Fruit fly (Drosophila melanogaster) whole organism, embryonic: ENCODE measurements around the gene CG15044.

Experiments used
- CG10543 ChIP-seq: fragments of 200-800 bp; sonication (Bioruptor generic); optimal IDR thresholded peaks from 3 replicates; lab custom pipeline; 2017; ENCODE audit warnings: missing biosample characterization, mild to moderate bottlenecking, missing genetic modification characterization, moderate library complexity
- CG10654 ChIP-seq: fragments of 200-800 bp; sonication (Bioruptor generic); optimal IDR thresholded peaks from 2 replicates; lab custom pipeline; 2016; ENCODE audit warnings: missing biosample characterization, missing genetic modification characterization
- CG13287 ChIP-seq: fragments of 200-800 bp; sonication (Bioruptor generic); IDR thresholded peaks from 2 replicates; pipeline ENCODE4 v1.3.6; 2022; ENCODE audit warnings: missing biosample characterization, missing genetic modification characterization; ENCODE audit not compliant: partially characterized antibody
- CG14860 ChIP-seq: fragments of 200-800 bp; sonication (Bioruptor generic); IDR thresholded peaks from 3 replicates; pipeline ENCODE4 v1.3.6; 2022; ENCODE audit warnings: missing biosample characterization, missing genetic modification characterization; ENCODE audit not compliant: partially characterized antibody
- CG16815 ChIP-seq: fragments of 200-800 bp; sonication (Bioruptor generic); optimal IDR thresholded peaks from 3 replicates; lab custom pipeline; 2017; ENCODE audit warnings: missing biosample characterization, mild to moderate bottlenecking, missing genetic modification characterization
- CG2129 ChIP-seq: fragments of 200-800 bp; sonication (Bioruptor generic); IDR thresholded peaks from 2 replicates; pipeline ENCODE4 v1.3.6; 2022; ENCODE audit warnings: missing biosample characterization, missing genetic modification characterization; ENCODE audit not compliant: partially characterized antibody
- CG30020 ChIP-seq: fragments of 200-800 bp; optimal IDR thresholded peaks from 2 replicates; lab custom pipeline; 2019; ENCODE audit warnings: missing biosample characterization, mild to moderate bottlenecking, missing genetic modification characterization, moderate library complexity
- CG30403 ChIP-seq: fragments of 200-800 bp; sonication (Bioruptor generic); optimal IDR thresholded peaks from 3 replicates; lab custom pipeline; 2016; ENCODE audit warnings: missing biosample characterization, missing genetic modification characterization
- CG33213 ChIP-seq: fragments of 200-800 bp; sonication (Bioruptor generic); optimal IDR thresholded peaks from 3 replicates; lab custom pipeline; 2016; ENCODE audit warnings: missing biosample characterization, missing genetic modification characterization
- CG6175 ChIP-seq: fragments of 200-800 bp; sonication (Bioruptor generic); IDR thresholded peaks from 3 replicates; pipeline ENCODE4 v1.3.6; 2022; ENCODE audit warnings: missing biosample characterization, missing genetic modification characterization
- CG6683 ChIP-seq: fragments of 200-800 bp; sonication (Bioruptor generic); optimal IDR thresholded peaks from 2 replicates; lab custom pipeline; 2017; ENCODE audit warnings: missing biosample characterization, mild to moderate bottlenecking, missing genetic modification characterization, missing genetic modification reagents
- CG7745 ChIP-seq: fragments of 200-800 bp; sonication (Bioruptor generic); optimal IDR thresholded peaks from 2 replicates; lab custom pipeline; 2018; ENCODE audit warnings: missing biosample characterization, mild to moderate bottlenecking, missing genetic modification characterization, moderate library complexity
- CG9609 ChIP-seq: fragments of 200-800 bp; sonication (Bioruptor generic); optimal IDR thresholded peaks from 3 replicates; lab custom pipeline; 2016; ENCODE audit warnings: missing biosample characterization, missing genetic modification characterization
- Camta ChIP-seq: fragments of 200-800 bp; sonication (Bioruptor generic); optimal IDR thresholded peaks from 2 replicates; lab custom pipeline; 2016; ENCODE audit warnings: missing biosample characterization, missing genetic modification characterization
- Dbx ChIP-seq: fragments of 200-800 bp; sonication (Bioruptor generic); IDR thresholded peaks from 3 replicates; pipeline ENCODE4 v1.3.6; 2022; ENCODE audit warnings: missing biosample characterization, missing genetic modification characterization
- Dref ChIP-seq: fragments of 200-800 bp; sonication (Bioruptor generic); IDR thresholded peaks from 2 replicates; pipeline ENCODE4 v1.3.6; 2022; ENCODE audit warnings: missing biosample characterization, missing genetic modification characterization
- E2f2 ChIP-seq: fragments of 200-800 bp; sonication (Bioruptor generic); IDR thresholded peaks from 2 replicates; pipeline ENCODE4 v1.3.6; 2022; ENCODE audit warnings: missing biosample characterization, missing genetic modification characterization
- Fer1 ChIP-seq: fragments of 200-800 bp; sonication (Bioruptor generic); optimal IDR thresholded peaks from 2 replicates; lab custom pipeline; 2017; ENCODE audit warnings: missing biosample characterization, mild to moderate bottlenecking, missing genetic modification characterization
- HHEX ChIP-seq: fragments of 200-800 bp; sonication (Bioruptor generic); optimal IDR thresholded peaks from 3 replicates; lab custom pipeline; 2017; ENCODE audit warnings: missing biosample characterization, mild to moderate bottlenecking, missing genetic modification characterization, missing genetic modification reagents
- Hmx ChIP-seq: fragments of 200-800 bp; sonication (Bioruptor generic); optimal IDR thresholded peaks from 2 replicates; lab custom pipeline; 2016; ENCODE audit warnings: missing biosample characterization, missing genetic modification characterization
- Mad ChIP-seq: fragments of 200-800 bp; sonication (Bioruptor generic); optimal IDR thresholded peaks from 2 replicates; lab custom pipeline; 2016; ENCODE audit warnings: missing biosample characterization, missing genetic modification characterization
- Poxn ChIP-seq: fragments of 200-800 bp; sonication (Bioruptor generic); IDR thresholded peaks from 2 replicates; pipeline ENCODE4 v1.3.6; 2022; ENCODE audit warnings: missing biosample characterization, missing genetic modification characterization
- Rfx ChIP-seq: fragments of 200-800 bp; sonication (Bioruptor generic); IDR thresholded peaks from 2 replicates; pipeline ENCODE4 v1.3.6; 2022; ENCODE audit warnings: missing biosample characterization, missing genetic modification characterization
- Xbp1 ChIP-seq: fragments of 200-800 bp; sonication (Bioruptor generic); optimal IDR thresholded peaks from 3 replicates; lab custom pipeline; 2016; ENCODE audit warnings: missing biosample characterization, mild to moderate bottlenecking, missing genetic modification characterization
- Xrp1 ChIP-seq: fragments of 200-800 bp; sonication (Bioruptor generic); IDR thresholded peaks from 2 replicates; pipeline ENCODE4 v1.3.6; 2022; ENCODE audit warnings: missing biosample characterization, missing genetic modification characterization
- bbx ChIP-seq: fragments of 200-800 bp; sonication (Bioruptor generic); IDR thresholded peaks from 2 replicates; pipeline ENCODE4 v1.3.6; 2022; ENCODE audit warnings: missing biosample characterization, missing genetic modification characterization; ENCODE audit not compliant: partially characterized antibody
- bcd ChIP-seq: fragments of 200-800 bp; sonication (Bioruptor generic); optimal IDR thresholded peaks from 2 replicates; lab custom pipeline; 2017; ENCODE audit warnings: missing biosample characterization, mild to moderate bottlenecking, missing genetic modification characterization
- chif ChIP-seq, 2 experiments: fragments of 200-800 bp; sonication (Bioruptor generic); optimal IDR thresholded peaks; 3 replicates each; lab custom pipeline; 2016; ENCODE audit warnings: missing biosample characterization in 2 of 2, missing genetic modification characterization in 2 of 2
- croc ChIP-seq: fragments of 200-800 bp; sonication (Bioruptor generic); conservative IDR thresholded peaks from 3 replicates; pipeline ENCODE4 v1.3.6; 2022; ENCODE audit warnings: missing biosample characterization, missing genetic modification characterization
- cwo ChIP-seq: fragments of 200-800 bp; sonication (Bioruptor generic); optimal IDR thresholded peaks from 3 replicates; lab custom pipeline; 2017; ENCODE audit warnings: missing biosample characterization, missing genetic modification characterization, mild to moderate bottlenecking, moderate library complexity, missing genetic modification reagents
- dmrt11E ChIP-seq: fragments of 200-800 bp; sonication (Bioruptor generic); optimal IDR thresholded peaks from 3 replicates; lab custom pipeline; 2018; ENCODE audit warnings: missing biosample characterization, mild to moderate bottlenecking, missing genetic modification characterization, moderate library complexity
- gsb-n ChIP-seq: fragments of 200-800 bp; sonication (Bioruptor generic); optimal IDR thresholded peaks from 3 replicates; lab custom pipeline; 2018; ENCODE audit warnings: missing biosample characterization, mild to moderate bottlenecking, missing genetic modification characterization
- ind ChIP-seq: fragments of 200-800 bp; sonication (Bioruptor generic); optimal IDR thresholded peaks from 3 replicates; lab custom pipeline; 2016; ENCODE audit warnings: missing biosample characterization, missing genetic modification characterization
- ken ChIP-seq: fragments of 200-800 bp; sonication (Bioruptor generic); IDR thresholded peaks from 3 replicates; pipeline ENCODE4 v1.3.6; 2022; ENCODE audit warnings: missing biosample characterization, missing genetic modification characterization
- pan ChIP-seq, 4 experiments: fragments of >200 bp in 3 of 4; fragments of 200-800 bp in 1 of 4; sonication (Bioruptor generic) in 1 of 4; optimal IDR thresholded peaks in 3 of 4; IDR thresholded peaks in 1 of 4; 2 replicates each; pipeline versions ENCODE4 v1.3.6 to Lab custom; 2017 to 2022; ENCODE audit warnings: missing biosample characterization in 2 of 4, missing genetic modification characterization in 2 of 4, mixed read lengths in 1 of 4
- peb ChIP-seq: fragments of 200-800 bp; sonication (Bioruptor generic); IDR thresholded peaks from 2 replicates; pipeline ENCODE4 v1.3.6; 2022; ENCODE audit warnings: missing biosample characterization, missing genetic modification characterization
- pnt ChIP-seq: fragments of 200-800 bp; sonication (Bioruptor generic); optimal IDR thresholded peaks from 3 replicates; lab custom pipeline; 2016; ENCODE audit warnings: missing biosample characterization, missing genetic modification characterization
- ranshi ChIP-seq: fragments of 200-800 bp; sonication (Bioruptor generic); IDR thresholded peaks from 2 replicates; pipeline ENCODE4 v1.3.6; 2022; ENCODE audit warnings: missing biosample characterization, missing genetic modification characterization
- run ChIP-seq: fragments of 200-800 bp; sonication (Bioruptor generic); optimal IDR thresholded peaks from 3 replicates; lab custom pipeline; 2018; ENCODE audit warnings: missing biosample characterization, mild to moderate bottlenecking, missing genetic modification characterization
- slp2 ChIP-seq: fragments of 200-800 bp; sonication (Bioruptor generic); optimal IDR thresholded peaks from 2 replicates; lab custom pipeline; 2016; ENCODE audit warnings: missing biosample characterization, missing genetic modification characterization
- sna ChIP-seq: fragments of 200-800 bp; sonication (Bioruptor generic); IDR thresholded peaks from 2 replicates; pipeline ENCODE4 v1.3.6; 2022; ENCODE audit warnings: missing biosample characterization, missing genetic modification characterization; ENCODE audit not compliant: partially characterized antibody
- sqz ChIP-seq: fragments of 200-800 bp; sonication (Bioruptor generic); optimal IDR thresholded peaks from 3 replicates; lab custom pipeline; 2018; ENCODE audit warnings: missing biosample characterization, mild to moderate bottlenecking, missing genetic modification characterization
- stc ChIP-seq: fragments of 200-800 bp; sonication (Bioruptor generic); IDR thresholded peaks from 2 replicates; pipeline ENCODE4 v1.3.6; 2022; ENCODE audit warnings: missing biosample characterization, missing genetic modification characterization
- tio ChIP-seq: fragments of 200-800 bp; sonication (Bioruptor generic); optimal IDR thresholded peaks from 2 replicates; lab custom pipeline; 2017; ENCODE audit warnings: missing biosample characterization, missing genetic modification characterization, inconsistent platforms
- wor ChIP-seq: fragments of 200-800 bp; sonication (Bioruptor generic); IDR thresholded peaks from 2 replicates; pipeline ENCODE4 v1.3.6; 2022; ENCODE audit warnings: missing biosample characterization, missing genetic modification characterization
- zen ChIP-seq: fragments of 200-800 bp; sonication (Bioruptor generic); optimal IDR thresholded peaks from 3 replicates; lab custom pipeline; 2018; ENCODE audit warnings: missing biosample characterization, mild to moderate bottlenecking, missing genetic modification characterization, moderate library complexity
- zfh1 ChIP-seq: fragments of 200-800 bp; sonication (Bioruptor generic); IDR thresholded peaks from 3 replicates; pipeline ENCODE4 v1.3.6; 2022; ENCODE audit warnings: missing biosample characterization, missing genetic modification characterization
- zfh2 ChIP-seq: fragments of 200-800 bp; sonication (Bioruptor generic); optimal IDR thresholded peaks from 2 replicates; lab custom pipeline; 2016; ENCODE audit warnings: missing biosample characterization, missing genetic modification characterization

CG15044 gene

dm6 chrX:18506639-18507528 is 15.1 kb upstream of the CG15044 start (continued):
- peak; percentile 15 for TF ChIP-seq Hmx
- peak; percentile 80 for TF ChIP-seq HHEX (GFP tag; lab: Kevin White, UChicago)
- no peak for TF ChIP-seq CG10543 (GFP tag; lab: Kevin White, UChicago)
- peak; percentile 77 for TF ChIP-seq bcd (GFP tag; lab: Kevin White, UChicago)
- peak; percentile 54 for TF ChIP-seq zen (tag; lab: Kevin White, UChicago)
- peak; percentile 75 for TF ChIP-seq pnt (GFP tag; lab: Kevin White, UChicago)
- TF ChIP-seq Xbp1 (GFP tag; lab: Kevin White, UChicago): peak; percentile 82
- TF ChIP-seq CG10654 (GFP tag; lab: Kevin White, UChicago): peak; percentile 81
- peak; percentile 84 for TF ChIP-seq ind (GFP tag; lab: Kevin White, UChicago)
- no peak for TF ChIP-seq tio (GFP tag; lab: Kevin White, UChicago)
- no peak for TF ChIP-seq CG13287 (GFP tag; lab: Robert Waterston, UW)
- peak; percentile 49 for TF ChIP-seq gsb-n
- no peak for TF ChIP-seq CG30020
- no peak for TF ChIP-seq Poxn
- peak; percentile 57 for TF ChIP-seq CG6683 (GFP tag; lab: Kevin White, UChicago)
- TF ChIP-seq Rfx: peak; percentile 83
- TF ChIP-seq slp2: peak; percentile 53
- peak; percentile 63 for TF ChIP-seq cwo (GFP tag; lab: Kevin White, UChicago)
- TF ChIP-seq CG14860 (GFP tag; lab: Robert Waterston, UW): no peak
- peak; percentile 64 for TF ChIP-seq Camta (GFP tag; lab: Kevin White, UChicago)
- TF ChIP-seq zfh1 (GFP tag; lab: Robert Waterston, UW): peak; percentile 90
- TF ChIP-seq run: no peak
- TF ChIP-seq ranshi (GFP tag; lab: Robert Waterston, UW): peak; percentile 89
- peak; percentile 84 for TF ChIP-seq CG30403 (GFP tag; lab: Kevin White, UChicago)
- TF ChIP-seq chif (GFP tag; optimal IDR thresholded peaks at IDR 0.05; lab: Kevin White, UChicago): peak; percentile 63 to 84
- peak; percentile 51; the same call in 2 of the 3 replicates for TF ChIP-seq croc
- peak; percentile 53 for TF ChIP-seq wor (GFP tag; lab: Robert Waterston, UW)
- no peak for TF ChIP-seq Dref (GFP tag; lab: Robert Waterston, UW)
- no peak for TF ChIP-seq CG2129 (GFP tag; lab: Robert Waterston, UW)
- TF ChIP-seq Fer1 (GFP tag; lab: Kevin White, UChicago): peak; percentile 72
- TF ChIP-seq CG16815 (GFP tag; lab: Kevin White, UChicago): peak; percentile 46
- peak; percentile 79 for TF ChIP-seq Dbx (GFP tag; lab: Robert Waterston, UW)
- TF ChIP-seq dmrt11E (tag; lab: Kevin White, UChicago): peak; percentile 60
- TF ChIP-seq pan (optimal IDR thresholded peaks at IDR 0.05; lab: Kevin White, UChicago): no peak
- TF ChIP-seq pan (GFP tag; optimal IDR thresholded peaks at IDR 0.05 in 1 of 2, IDR thresholded peaks at IDR 0.05 in 1 of 2): peak in 1 of 2 experiments; percentile 90
- peak; percentile 59 for TF ChIP-seq Mad (GFP tag; lab: Kevin White, UChicago)
- no peak for TF ChIP-seq sqz (GFP tag; lab: Kevin White, UChicago)
- TF ChIP-seq stc: peak; percentile 90
- peak; percentile 84 for TF ChIP-seq CG33213 (GFP tag; lab: Kevin White, UChicago)
- TF ChIP-seq sna (GFP tag; lab: Robert Waterston, UW): no peak
- peak; percentile 60 for TF ChIP-seq CG9609 (GFP tag; lab: Kevin White, UChicago)
- no peak for TF ChIP-seq bbx (GFP tag; lab: Robert Waterston, UW)
- peak; percentile 65; the same call in 1 of the 2 replicates for TF ChIP-seq peb (GFP tag; lab: Robert Waterston, UW)
- peak; percentile 55; the same call in 2 of the 3 replicates for TF ChIP-seq CG6175 (GFP tag; lab: Robert Waterston, UW)
- no peak for TF ChIP-seq CG7745 (tag; lab: Kevin White, UChicago)
- TF ChIP-seq ken: peak; percentile 77
- peak; percentile 56 for TF ChIP-seq zfh2
- TF ChIP-seq E2f2: peak; percentile 55
- peak; percentile 91 for TF ChIP-seq Xrp1 (GFP tag; lab: Robert Waterston, UW)
